Fruit fly (Drosophila melanogaster) whole organism, wandering third instar larva: ENCODE measurements around the gene CG33127.
A peak's percentile ranks its signal among the peaks of the same experiment; 100 is the strongest.

Experiments used
- Abd-B ChIP-seq: fragments of >200 bp; optimal IDR thresholded peaks from 2 replicates; lab custom pipeline; 2017; ENCODE audit warnings: missing biosample characterization, missing genetic modification characterization
- CG32264 ChIP-seq: fragments of 200-800 bp; sonication (Bioruptor generic); optimal IDR thresholded peaks from 2 replicates; lab custom pipeline; 2016; ENCODE audit warnings: missing biosample characterization, missing genetic modification characterization
- CG9705 ChIP-seq: fragments of 200-800 bp; sonication (Bioruptor generic); optimal IDR thresholded peaks from 2 replicates; lab custom pipeline; 2018; ENCODE audit warnings: missing biosample characterization, mild to moderate bottlenecking, missing genetic modification characterization
- CrebA ChIP-seq: fragments of 200-800 bp; sonication (Bioruptor generic); optimal IDR thresholded peaks from 2 replicates; lab custom pipeline; 2016; ENCODE audit warnings: missing biosample characterization, mild to moderate bottlenecking, missing genetic modification characterization, borderline replicate concordance
- Dfd ChIP-seq: fragments of >200 bp; optimal IDR thresholded peaks from 2 replicates; lab custom pipeline; 2017; ENCODE audit warnings: missing biosample characterization, missing genetic modification characterization
- Dif ChIP-seq: fragments of 200-275, 200-300 bp; sonication (Bioruptor generic); optimal IDR thresholded peaks from 2 replicates; lab custom pipeline; 2018; ENCODE audit warnings: missing biosample characterization, missing genetic modification characterization; ENCODE audit not compliant: partially characterized antibody
- GATAd ChIP-seq: sonication (Bioruptor generic); optimal IDR thresholded peaks from 2 replicates; lab custom pipeline; 2016; ENCODE audit warnings: missing biosample characterization, missing genetic modification characterization
- HLH106 ChIP-seq: fragments of 200-800 bp; optimal IDR thresholded peaks from 3 replicates; lab custom pipeline; 2019; ENCODE audit warnings: missing biosample characterization, mild to moderate bottlenecking, missing genetic modification characterization, moderate library complexity
- Hnf4 ChIP-seq: fragments of 200-800 bp; sonication (Bioruptor generic); optimal IDR thresholded peaks from 2 replicates; lab custom pipeline; 2016; ENCODE audit warnings: missing biosample characterization, mild to moderate bottlenecking, missing genetic modification characterization
- Hr78 ChIP-seq: fragments of >200 bp; optimal IDR thresholded peaks from 2 replicates; lab custom pipeline; 2017; ENCODE audit warnings: missing biosample characterization, missing genetic modification characterization
- Hr83 ChIP-seq: fragments of 200-300 bp; sonication (Bioruptor generic); optimal IDR thresholded peaks from 2 replicates; lab custom pipeline; 2016; ENCODE audit warnings: missing biosample characterization, mild to moderate bottlenecking, missing genetic modification characterization, moderate library complexity; ENCODE audit not compliant: poor library complexity, severe bottlenecking
- Jra ChIP-seq: sonication (Bioruptor generic); optimal IDR thresholded peaks from 2 replicates; lab custom pipeline; 2016; ENCODE audit warnings: missing biosample characterization, missing genetic modification characterization
- Mio ChIP-seq: sonication (Bioruptor generic); optimal IDR thresholded peaks from 2 replicates; lab custom pipeline; 2016; ENCODE audit warnings: missing biosample characterization, missing genetic modification characterization
- Myc ChIP-seq: fragments of >200 bp; optimal IDR thresholded peaks from 2 replicates; lab custom pipeline; 2017
- N ChIP-seq: fragments of >200 bp; optimal IDR thresholded peaks from 2 replicates; lab custom pipeline; 2018; ENCODE audit warnings: missing biosample characterization, missing external identifiers, missing genetic modification characterization
- OdsH ChIP-seq: fragments of 200-800 bp; sonication (Bioruptor generic); optimal IDR thresholded peaks from 2 replicates; lab custom pipeline; 2016; ENCODE audit warnings: missing biosample characterization, mild to moderate bottlenecking, missing genetic modification characterization
- Rel ChIP-seq, 2 experiments: fragments of 200-800 bp; sonication (Bioruptor generic) in 1 of 2; optimal IDR thresholded peaks; 2 replicates in 1 of 2; 3 replicates in 1 of 2; lab custom pipeline; 2016 to 2019; ENCODE audit warnings: mild to moderate bottlenecking in 2 of 2, missing biosample characterization in 2 of 2, missing genetic modification characterization in 2 of 2, moderate library complexity in 1 of 2
- Sp1 ChIP-seq: fragments of 200-800 bp; sonication (Bioruptor generic); optimal IDR thresholded peaks from 3 replicates; lab custom pipeline; 2019; ENCODE audit warnings: missing biosample characterization, mild to moderate bottlenecking, missing genetic modification characterization, moderate library complexity
- Vsx2 ChIP-seq: fragments of 200-300, 225-300 bp; sonication (Bioruptor generic); optimal IDR thresholded peaks from 2 replicates; lab custom pipeline; 2018; ENCODE audit warnings: missing biosample characterization, missing genetic modification characterization; ENCODE audit not compliant: partially characterized antibody
- br ChIP-seq: fragments of 200-800 bp; sonication (Bioruptor generic); optimal IDR thresholded peaks from 2 replicates; lab custom pipeline; 2016; ENCODE audit warnings: missing biosample characterization, missing genetic modification characterization
- brk ChIP-seq: fragments of 200-800 bp; sonication (Bioruptor generic); optimal IDR thresholded peaks from 2 replicates; lab custom pipeline; 2016; ENCODE audit warnings: missing biosample characterization, mild to moderate bottlenecking, missing genetic modification characterization
- dl ChIP-seq, 2 experiments: fragments of 175-275, 200-275 bp in 1 of 2; fragments of 200-275 bp in 1 of 2; sonication (Bioruptor generic); optimal IDR thresholded peaks; lab custom pipeline; 2018; ENCODE audit warnings: mild to moderate bottlenecking in 2 of 2, missing biosample characterization in 2 of 2, missing genetic modification characterization in 2 of 2, moderate library complexity in 2 of 2; ENCODE audit not compliant: partially characterized antibody in 2 of 2, insufficient read depth in 1 of 2
- dmrt93B ChIP-seq: fragments of 200-800 bp; sonication (Bioruptor generic); optimal IDR thresholded peaks from 2 replicates; lab custom pipeline; 2018; ENCODE audit warnings: missing biosample characterization, mild to moderate bottlenecking, missing genetic modification characterization
- dsf ChIP-seq: sonication (Bioruptor generic); optimal IDR thresholded peaks from 2 replicates; lab custom pipeline; 2016; ENCODE audit warnings: missing biosample characterization, missing genetic modification characterization, borderline replicate concordance
- ey ChIP-seq: fragments of 200-800 bp; sonication (Bioruptor generic); optimal IDR thresholded peaks from 2 replicates; lab custom pipeline; 2016; ENCODE audit warnings: missing biosample characterization, missing genetic modification characterization
- foxo ChIP-seq, 2 experiments: fragments of 200-800 bp; sonication (Bioruptor generic); optimal IDR thresholded peaks; 2 replicates in 1 of 2; 3 replicates in 1 of 2; lab custom pipeline; 2016 to 2017; ENCODE audit warnings: missing biosample characterization in 2 of 2, missing genetic modification characterization in 2 of 2
- fru ChIP-seq: fragments of 200-800 bp; sonication (Bioruptor generic); optimal IDR thresholded peaks from 3 replicates; lab custom pipeline; 2016; ENCODE audit warnings: missing biosample characterization, mild to moderate bottlenecking, missing genetic modification characterization
- h ChIP-seq: fragments of 200-800 bp; sonication (Bioruptor generic); optimal IDR thresholded peaks from 3 replicates; lab custom pipeline; 2016; ENCODE audit warnings: missing biosample characterization, mild to moderate bottlenecking, missing genetic modification characterization
- jim ChIP-seq: fragments of 175-275, 200-325 bp; sonication (Bioruptor generic); optimal IDR thresholded peaks from 2 replicates; lab custom pipeline; 2016; ENCODE audit warnings: missing biosample characterization, mild to moderate bottlenecking, missing genetic modification characterization
- lola ChIP-seq: fragments of >200 bp; optimal IDR thresholded peaks from 2 replicates; lab custom pipeline; 2017; ENCODE audit warnings: missing biosample characterization, missing genetic modification characterization
- pan ChIP-seq: fragments of >200 bp; optimal IDR thresholded peaks from 2 replicates; lab custom pipeline; 2017
- psq ChIP-seq: fragments of 200-800 bp; sonication (Bioruptor generic); optimal IDR thresholded peaks from 3 replicates; lab custom pipeline; 2017; ENCODE audit warnings: missing biosample characterization, mild to moderate bottlenecking, missing genetic modification characterization, moderate library complexity
- rgr ChIP-seq: fragments of 200-800 bp; sonication (Bioruptor generic); optimal IDR thresholded peaks from 3 replicates; lab custom pipeline; 2016; ENCODE audit warnings: missing biosample characterization, mild to moderate bottlenecking, missing genetic modification characterization
- sage ChIP-seq: fragments of 200-800 bp; sonication (Bioruptor generic); optimal IDR thresholded peaks from 2 replicates; lab custom pipeline; 2016; ENCODE audit warnings: missing biosample characterization, mild to moderate bottlenecking, missing genetic modification characterization
- sv ChIP-seq: fragments of 200-800 bp; sonication (Bioruptor generic); optimal IDR thresholded peaks from 3 replicates; lab custom pipeline; 2016; ENCODE audit warnings: missing biosample characterization, missing genetic modification characterization
- tai ChIP-seq: sonication (Bioruptor generic); optimal IDR thresholded peaks from 2 replicates; lab custom pipeline; 2016; ENCODE audit warnings: missing biosample characterization, missing genetic modification characterization
- usp ChIP-seq: fragments of >200 bp; optimal IDR thresholded peaks from 2 replicates; lab custom pipeline; 2017; ENCODE audit warnings: missing biosample characterization, missing genetic modification characterization
- woc ChIP-seq: sonication (Bioruptor generic); optimal IDR thresholded peaks from 2 replicates; lab custom pipeline; 2016; ENCODE audit warnings: missing biosample characterization, mild to moderate bottlenecking, missing genetic modification characterization

The CG33127 gene

dm6 chr2L:305198-305597 lies 16.7 kb upstream of the CG33127 start:
- TF ChIP-seq Jra (GFP tag; lab: Kevin White, UChicago) (no peak), tai (GFP tag; lab: Kevin White, UChicago) (no peak), Hr83 (no peak), GATAd (GFP tag; lab: Kevin White, UChicago) (no peak), OdsH (GFP tag; lab: Kevin White, UChicago) (no peak), Dfd (GFP tag; lab: Kevin White, UChicago) (no peak), CG32264 (GFP tag; lab: Kevin White, UChicago) (no peak), Hr78 (GFP tag; lab: Kevin White, UChicago) (no peak), h (no peak), lola (GFP tag; lab: Kevin White, UChicago) (no peak), dmrt93B (GFP tag; lab: Kevin White, UChicago) (no peak), br (GFP tag; lab: Kevin White, UChicago) (no peak), psq (GFP tag; lab: Kevin White, UChicago) (no peak)

dm6 chr2L:305646-306045 lies 16.3 kb upstream of the CG33127 start, which contains the start of gene Plc21C:
Gene Plc21C, plus strand, starts transcription at chr2L:305935.
- peak; percentile 62 for TF ChIP-seq h
- TF ChIP-seq lola (GFP tag; lab: Kevin White, UChicago), result no peak
- peak; percentile 26 for TF ChIP-seq Sp1 (GFP tag; lab: Kevin White, UChicago)
- TF ChIP-seq Mio (GFP tag; lab: Kevin White, UChicago), result no peak
- peak; percentile 42 for TF ChIP-seq tai (GFP tag; lab: Kevin White, UChicago)
- TF ChIP-seq rgr, result peak; percentile 14
- TF ChIP-seq foxo (GFP tag; optimal IDR thresholded peaks at IDR 0.05; lab: Kevin White, UChicago), result peak in 1 of 2 experiments; percentile 51
- TF ChIP-seq fru, result peak; percentile 52
- peak; percentile 51 for TF ChIP-seq Hnf4
- peak; percentile 36 for TF ChIP-seq Dif (GFP tag; lab: Kevin White, UChicago)
- TF ChIP-seq Rel (GFP tag; optimal IDR thresholded peaks at IDR 0.05; lab: Kevin White, UChicago), result no peak
- peak; percentile 54 for TF ChIP-seq Rel (tag; optimal IDR thresholded peaks at IDR 0.05; lab: Kevin White, UChicago)
- peak; percentile 18 for TF ChIP-seq CG9705 (GFP tag; lab: Kevin White, UChicago)
- peak; percentile 16 for TF ChIP-seq woc (GFP tag; lab: Kevin White, UChicago)
- TF ChIP-seq psq (GFP tag; lab: Kevin White, UChicago), result peak; percentile 24
- TF ChIP-seq Dfd (GFP tag; lab: Kevin White, UChicago), result no peak
- TF ChIP-seq jim (GFP tag; lab: Kevin White, UChicago), result no peak
- no peak for TF ChIP-seq CG32264 (GFP tag; lab: Kevin White, UChicago)
- no peak for TF ChIP-seq N (GFP tag; lab: Kevin White, UChicago)
- TF ChIP-seq sage (GFP tag; lab: Kevin White, UChicago), result no peak
- peak; percentile 50 for TF ChIP-seq ey (GFP tag; lab: Kevin White, UChicago)
- TF ChIP-seq OdsH (GFP tag; lab: Kevin White, UChicago), result no peak
- TF ChIP-seq br (GFP tag; lab: Kevin White, UChicago), result peak; percentile 42
- peak; percentile 60 for TF ChIP-seq HLH106 (tag; lab: Kevin White, UChicago)
- TF ChIP-seq CrebA, result no peak
- no peak for TF ChIP-seq dmrt93B (GFP tag; lab: Kevin White, UChicago)
- TF ChIP-seq dl (GFP tag; optimal IDR thresholded peaks at IDR 0.05; lab: Kevin White, UChicago; ENCODE audit: insufficient read depth in 1 of 2, partially characterized antibody in 2 of 2), result peak in 1 of 2 experiments; percentile 4
- no peak for TF ChIP-seq dsf (GFP tag; lab: Kevin White, UChicago)
- no peak for TF ChIP-seq GATAd (GFP tag; lab: Kevin White, UChicago)
- TF ChIP-seq Hr83, result no peak
- no peak for TF ChIP-seq Abd-B (GFP tag; lab: Kevin White, UChicago)
- TF ChIP-seq Jra (GFP tag; lab: Kevin White, UChicago), result no peak
- peak; percentile 41 for TF ChIP-seq sv (GFP tag; lab: Kevin White, UChicago)
- no peak for TF ChIP-seq pan (lab: Kevin White, UChicago)
- TF ChIP-seq Vsx2, result no peak
- TF ChIP-seq brk (GFP tag; lab: Kevin White, UChicago), result no peak
- no peak for TF ChIP-seq Hr78 (GFP tag; lab: Kevin White, UChicago)
- no peak for TF ChIP-seq usp (GFP tag; lab: Kevin White, UChicago)
- TF ChIP-seq Myc, result no peak
